Fruit fly (Drosophila melanogaster) whole organism, embryonic: ENCODE results near the gene Lsp1alpha.
A peak's percentile ranks its signal among the peaks of the same experiment; 100 is the strongest.

Experiments used
- Bgb ChIP-seq: fragments of 200-800 bp; sonication (Bioruptor generic); IDR thresholded peaks from 2 replicates; pipeline ENCODE4 v1.3.6; 2022; ENCODE audit warnings: missing biosample characterization, missing genetic modification characterization; ENCODE audit not compliant: partially characterized antibody
- CG10654 ChIP-seq: fragments of 200-800 bp; sonication (Bioruptor generic); optimal IDR thresholded peaks from 2 replicates; lab custom pipeline; 2016; ENCODE audit warnings: missing biosample characterization, missing genetic modification characterization
- CG13424 ChIP-seq: fragments of 200-800 bp; sonication (Bioruptor generic); optimal IDR thresholded peaks from 2 replicates; lab custom pipeline; 2019; ENCODE audit warnings: missing biosample characterization, mild to moderate bottlenecking, missing genetic modification characterization, moderate library complexity
- CG14050 ChIP-seq: fragments of 200-800 bp; sonication (Bioruptor generic); IDR thresholded peaks from 3 replicates; pipeline ENCODE4 v1.3.6; 2022; ENCODE audit warnings: missing biosample characterization, missing genetic modification characterization
- CG15269 ChIP-seq: fragments of 200-800 bp; sonication (Bioruptor generic); optimal IDR thresholded peaks from 2 replicates; lab custom pipeline; 2018; ENCODE audit warnings: missing biosample characterization, mild to moderate bottlenecking, missing genetic modification characterization, moderate library complexity
- CG1602 ChIP-seq: fragments of 200-800 bp; sonication (Bioruptor generic); optimal IDR thresholded peaks from 3 replicates; lab custom pipeline; 2016; ENCODE audit warnings: missing biosample characterization, missing genetic modification characterization
- CG1603 ChIP-seq: fragments of 200-800 bp; sonication (Bioruptor generic); optimal IDR thresholded peaks from 2 replicates; lab custom pipeline; 2019; ENCODE audit warnings: missing biosample characterization, mild to moderate bottlenecking, missing genetic modification characterization, moderate library complexity
- CG17186 ChIP-seq: fragments of 200-800 bp; sonication (Bioruptor generic); optimal IDR thresholded peaks from 3 replicates; lab custom pipeline; 2017; ENCODE audit warnings: missing biosample characterization, missing genetic modification reagents, missing genetic modification characterization
- CG17361 ChIP-seq: fragments of 200-800 bp; sonication (Bioruptor generic); IDR thresholded peaks from 3 replicates; pipeline ENCODE4 v1.3.6; 2022; ENCODE audit warnings: missing biosample characterization, missing genetic modification characterization
- CG1792 ChIP-seq: fragments of 200-800 bp; sonication (Bioruptor generic); optimal IDR thresholded peaks from 2 replicates; lab custom pipeline; 2016; ENCODE audit warnings: missing biosample characterization, missing genetic modification characterization
- CG2129 ChIP-seq: fragments of 200-800 bp; sonication (Bioruptor generic); IDR thresholded peaks from 2 replicates; pipeline ENCODE4 v1.3.6; 2022; ENCODE audit warnings: missing biosample characterization, missing genetic modification characterization; ENCODE audit not compliant: partially characterized antibody
- CG2889 ChIP-seq: fragments of 200-800 bp; sonication (Bioruptor generic); IDR thresholded peaks from 3 replicates; pipeline ENCODE4 v1.3.6; 2022; ENCODE audit warnings: missing biosample characterization, missing genetic modification characterization
- CG30431 ChIP-seq: fragments of 200-800 bp; sonication (Bioruptor generic); optimal IDR thresholded peaks from 2 replicates; lab custom pipeline; 2017; ENCODE audit warnings: missing biosample characterization, missing genetic modification characterization
- CG4360 ChIP-seq: fragments of 200-800 bp; sonication (Bioruptor generic); IDR thresholded peaks from 2 replicates; pipeline ENCODE4 v1.3.6; 2022; ENCODE audit warnings: missing biosample characterization, missing genetic modification characterization
- CG5245 ChIP-seq: fragments of 200-800 bp; sonication (Bioruptor generic); optimal IDR thresholded peaks from 3 replicates; lab custom pipeline; 2016; ENCODE audit warnings: missing biosample characterization, missing genetic modification characterization
- CG7372 ChIP-seq: fragments of 200-800 bp; sonication (Bioruptor generic); IDR thresholded peaks from 2 replicates; pipeline ENCODE4 v1.3.6; 2022; ENCODE audit warnings: missing biosample characterization, missing genetic modification characterization
- CG7928 ChIP-seq: fragments of 200-800 bp; sonication (Bioruptor generic); optimal IDR thresholded peaks from 2 replicates; lab custom pipeline; 2017; ENCODE audit warnings: missing biosample characterization, mild to moderate bottlenecking, missing genetic modification characterization
- CG8089 ChIP-seq: fragments of 200-800 bp; sonication (Bioruptor generic); optimal IDR thresholded peaks from 3 replicates; lab custom pipeline; 2016; ENCODE audit warnings: missing biosample characterization, missing genetic modification characterization
- CG8281 ChIP-seq: fragments of 200-800 bp; sonication (Bioruptor generic); optimal IDR thresholded peaks from 2 replicates; lab custom pipeline; 2018; ENCODE audit warnings: missing biosample characterization, mild to moderate bottlenecking, missing genetic modification characterization, moderate library complexity
- CG9797 ChIP-seq: fragments of 200-800 bp; sonication (Bioruptor generic); optimal IDR thresholded peaks from 3 replicates; lab custom pipeline; 2018; ENCODE audit warnings: missing biosample characterization, mild to moderate bottlenecking, missing genetic modification characterization
- CTCF ChIP-seq: fragments of 200-800 bp; sonication (Bioruptor generic); optimal IDR thresholded peaks from 2 replicates; lab custom pipeline; 2017; ENCODE audit warnings: missing biosample characterization, mild to moderate bottlenecking, missing genetic modification characterization, moderate library complexity
- Dad ChIP-seq: fragments of 200-800 bp; sonication (Bioruptor generic); optimal IDR thresholded peaks from 3 replicates; lab custom pipeline; 2016; ENCODE audit warnings: missing biosample characterization, missing genetic modification characterization
- Deaf1 ChIP-seq: fragments of 200-800 bp; optimal IDR thresholded peaks from 3 replicates; lab custom pipeline; 2019; ENCODE audit warnings: missing biosample characterization, mild to moderate bottlenecking, missing genetic modification characterization, moderate library complexity
- Doc2 ChIP-seq: fragments of 200-800 bp; sonication (Bioruptor generic); IDR thresholded peaks from 2 replicates; pipeline ENCODE4 v1.3.6; 2022; ENCODE audit warnings: missing biosample characterization, missing genetic modification characterization
- Doc3 ChIP-seq: fragments of 200-800 bp; sonication (Bioruptor generic); IDR thresholded peaks from 3 replicates; pipeline ENCODE4 v1.3.6; 2022; ENCODE audit warnings: missing biosample characterization, missing genetic modification characterization; ENCODE audit not compliant: partially characterized antibody
- HLH3B ChIP-seq: fragments of 200-800 bp; sonication (Bioruptor generic); IDR thresholded peaks from 2 replicates; pipeline ENCODE4 v1.3.6; 2022; ENCODE audit warnings: missing biosample characterization, missing genetic modification characterization
- HLHmδ ChIP-seq: fragments of 200-800 bp; sonication (Bioruptor generic); optimal IDR thresholded peaks from 2 replicates; lab custom pipeline; 2018; ENCODE audit warnings: missing biosample characterization, mild to moderate bottlenecking, missing genetic modification characterization, moderate library complexity
- Hmx ChIP-seq: fragments of 200-800 bp; sonication (Bioruptor generic); optimal IDR thresholded peaks from 2 replicates; lab custom pipeline; 2016; ENCODE audit warnings: missing biosample characterization, missing genetic modification characterization
- Mrtf ChIP-seq: fragments of 200-800 bp; sonication (Bioruptor generic); IDR thresholded peaks from 3 replicates; pipeline ENCODE4 v1.3.6; 2022; ENCODE audit warnings: missing biosample characterization, missing genetic modification characterization
- Myb ChIP-seq: fragments of 200-800 bp; sonication (Bioruptor generic); optimal IDR thresholded peaks from 2 replicates; lab custom pipeline; 2016; ENCODE audit warnings: missing biosample characterization, missing genetic modification characterization
- NC2α ChIP-seq: fragments of 200-800 bp; sonication (Bioruptor generic); optimal IDR thresholded peaks from 2 replicates; lab custom pipeline; 2016; ENCODE audit warnings: missing biosample characterization, missing genetic modification characterization
- Rfx ChIP-seq: fragments of 200-800 bp; sonication (Bioruptor generic); IDR thresholded peaks from 2 replicates; pipeline ENCODE4 v1.3.6; 2022; ENCODE audit warnings: missing biosample characterization, missing genetic modification characterization
- esg ChIP-seq: fragments of 200-800 bp; sonication (Bioruptor generic); conservative IDR thresholded peaks from 2 replicates; pipeline ENCODE4 v1.3.6; 2022; ENCODE audit warnings: missing biosample characterization, missing genetic modification characterization
- fd102C ChIP-seq: fragments of 200-800 bp; sonication (Bioruptor generic); optimal IDR thresholded peaks from 2 replicates; lab custom pipeline; 2018; ENCODE audit warnings: missing biosample characterization, mild to moderate bottlenecking, missing genetic modification characterization, moderate library complexity
- gce ChIP-seq: fragments of 200-800 bp; sonication (Bioruptor generic); IDR thresholded peaks from 3 replicates; pipeline ENCODE4 v1.3.6; 2022; ENCODE audit warnings: missing biosample characterization, missing genetic modification characterization
- gt ChIP-seq: fragments of 200-800 bp; sonication (Bioruptor generic); IDR thresholded peaks from 2 replicates; pipeline ENCODE4 v1.3.6; 2022; ENCODE audit warnings: missing biosample characterization, missing genetic modification characterization
- jigr1 ChIP-seq: fragments of 200-800 bp; sonication (Bioruptor generic); IDR thresholded peaks from 3 replicates; pipeline ENCODE4 v1.3.6; 2022; ENCODE audit warnings: missing biosample characterization, missing genetic modification characterization
- kah ChIP-seq: fragments of 200-800 bp; sonication (Bioruptor generic); optimal IDR thresholded peaks from 2 replicates; lab custom pipeline; 2018; ENCODE audit warnings: missing biosample characterization, mild to moderate bottlenecking, missing genetic modification characterization
- kay ChIP-seq: fragments of 200-800 bp; sonication (Bioruptor generic); optimal IDR thresholded peaks from 2 replicates; lab custom pipeline; 2016; ENCODE audit warnings: missing biosample characterization, missing genetic modification characterization
- lov ChIP-seq, 2 experiments: fragments of 200-800 bp in 1 of 2; fragments of >200 bp in 1 of 2; sonication (Bioruptor generic) in 1 of 2; IDR thresholded peaks in 1 of 2; optimal IDR thresholded peaks in 1 of 2; 2 replicates in 1 of 2; 3 replicates in 1 of 2; pipeline versions ENCODE4 v1.3.6 to Lab custom; 2017 to 2022; ENCODE audit warnings: missing biosample characterization in 1 of 2, missing genetic modification characterization in 1 of 2
- org-1 ChIP-seq: fragments of 200-800 bp; sonication (Bioruptor generic); optimal IDR thresholded peaks from 2 replicates; lab custom pipeline; 2017; ENCODE audit warnings: missing biosample characterization, missing genetic modification characterization
- pnt ChIP-seq: fragments of 200-800 bp; sonication (Bioruptor generic); optimal IDR thresholded peaks from 3 replicates; lab custom pipeline; 2016; ENCODE audit warnings: missing biosample characterization, missing genetic modification characterization
- pros ChIP-seq: fragments of 200-800 bp; sonication (Bioruptor generic); optimal IDR thresholded peaks from 3 replicates; lab custom pipeline; 2019; ENCODE audit warnings: missing biosample characterization, mild to moderate bottlenecking, missing genetic modification characterization, moderate library complexity
- schlank ChIP-seq: fragments of 200-800 bp; sonication (Bioruptor generic); optimal IDR thresholded peaks from 2 replicates; lab custom pipeline; 2018; ENCODE audit warnings: missing biosample characterization, mild to moderate bottlenecking, missing genetic modification characterization
- slou ChIP-seq: fragments of 200-800 bp; sonication (Bioruptor generic); optimal IDR thresholded peaks from 3 replicates; lab custom pipeline; 2016; ENCODE audit warnings: missing biosample characterization, missing genetic modification characterization
- tap ChIP-seq: fragments of 200-800 bp; optimal IDR thresholded peaks from 3 replicates; lab custom pipeline; 2019; ENCODE audit warnings: missing biosample characterization, mild to moderate bottlenecking, missing genetic modification characterization, moderate library complexity
- tll ChIP-seq, 2 experiments: fragments of 200-800 bp in 1 of 2; fragments of >200 bp in 1 of 2; sonication (Bioruptor generic) in 1 of 2; optimal IDR thresholded peaks; 2 replicates each; lab custom pipeline; 2017 to 2019; ENCODE audit warnings: missing biosample characterization in 2 of 2, missing genetic modification characterization in 2 of 2, mild to moderate bottlenecking in 1 of 2, moderate library complexity in 1 of 2
- toy ChIP-seq: fragments of 200-800 bp; sonication (Bioruptor generic); IDR thresholded peaks from 2 replicates; pipeline ENCODE4 v1.3.6; 2022; ENCODE audit warnings: missing biosample characterization, missing genetic modification characterization
- trh ChIP-seq: fragments of 200-800 bp; sonication (Bioruptor generic); optimal IDR thresholded peaks from 2 replicates; lab custom pipeline; 2016; ENCODE audit warnings: missing biosample characterization, missing genetic modification characterization
- unc-4 ChIP-seq: fragments of 200-800 bp; sonication (Bioruptor generic); IDR thresholded peaks from 2 replicates; pipeline ENCODE4 v1.3.6; 2022; ENCODE audit warnings: missing biosample characterization, missing genetic modification characterization; ENCODE audit not compliant: partially characterized antibody

The Lsp1alpha gene

dm6 chrX:12462936-12463558 is 27.0 kb upstream of the Lsp1alpha start, which contains the start of the genes Rab40 and CG42258 (continued):
- 0 out of 2 replicates have a peak, but pooled peaks have one; percentile 12 for TF ChIP-seq esg (GFP tag; lab: Robert Waterston, UW)
- no peak for TF ChIP-seq jigr1 (GFP tag; lab: Robert Waterston, UW)
- peak; percentile 62; the same call in 1 of the 2 replicates for TF ChIP-seq unc-4 (GFP tag; lab: Robert Waterston, UW)
- peak; percentile 16 for TF ChIP-seq CG1602 (GFP tag; lab: Kevin White, UChicago)
- peak; percentile 4 for TF ChIP-seq CG9797
- TF ChIP-seq CG5245 = peak; percentile 21
- no peak for TF ChIP-seq CG8281
- no peak for TF ChIP-seq NC2α (GFP tag; lab: Kevin White, UChicago)
- no peak for TF ChIP-seq CG14050 (GFP tag; lab: Robert Waterston, UW)
- no peak for TF ChIP-seq Deaf1 (tag; lab: Kevin White, UChicago)
- TF ChIP-seq kah (GFP tag; lab: Kevin White, UChicago) = no peak
- no peak for TF ChIP-seq tap
- TF ChIP-seq CG7928 (GFP tag; lab: Kevin White, UChicago) = peak; percentile 61
- TF ChIP-seq gt (GFP tag; lab: Robert Waterston, UW) = no peak
- peak; percentile 35 for TF ChIP-seq CG15269 (tag; lab: Kevin White, UChicago)
- TF ChIP-seq pros (GFP tag; lab: Kevin White, UChicago) = no peak
- no peak for TF ChIP-seq CG4360 (GFP tag; lab: Robert Waterston, UW)
- no peak for TF ChIP-seq pnt (GFP tag; lab: Kevin White, UChicago)
- no peak for TF ChIP-seq fd102C (GFP tag; lab: Kevin White, UChicago)
- peak; percentile 33 for TF ChIP-seq CG1603 (tag; lab: Kevin White, UChicago)
- TF ChIP-seq CTCF (GFP tag; lab: Kevin White, UChicago) = no peak
- peak; percentile 24 for TF ChIP-seq Myb (GFP tag; lab: Kevin White, UChicago)
- TF ChIP-seq CG1792 (GFP tag; lab: Kevin White, UChicago) = no peak
- TF ChIP-seq CG8089 = peak; percentile 17
- TF ChIP-seq tll (GFP tag; optimal IDR thresholded peaks at IDR 0.05; lab: Kevin White, UChicago) = no peak
- peak; percentile 21 for TF ChIP-seq slou (GFP tag; lab: Kevin White, UChicago)
- TF ChIP-seq gce (GFP tag; lab: Robert Waterston, UW) = no peak
- TF ChIP-seq Doc3 (GFP tag; lab: Robert Waterston, UW) = peak; percentile 48; the same call in 1 of the 3 replicates
- 0 out of 2 replicates have a peak, but pooled peaks have one; percentile 31 for TF ChIP-seq CG2129 (GFP tag; lab: Robert Waterston, UW)
- no peak for TF ChIP-seq CG30431 (GFP tag; lab: Kevin White, UChicago)
- peak; percentile 19 for TF ChIP-seq CG10654 (GFP tag; lab: Kevin White, UChicago)
- no peak for TF ChIP-seq schlank (tag; lab: Kevin White, UChicago)
- TF ChIP-seq Doc2 = no peak
- TF ChIP-seq CG17186 (GFP tag; lab: Kevin White, UChicago) = peak; percentile 12
- peak; percentile 21 for TF ChIP-seq Dad (GFP tag; lab: Kevin White, UChicago)
- TF ChIP-seq CG17361 (GFP tag; lab: Robert Waterston, UW) = peak; percentile 80
- no peak for TF ChIP-seq kay (GFP tag; lab: Kevin White, UChicago)
- no peak for TF ChIP-seq toy (GFP tag; lab: Robert Waterston, UW)
- peak; percentile 49; the same call in 1 of the 2 replicates for TF ChIP-seq Bgb
- no peak for TF ChIP-seq trh (GFP tag; lab: Kevin White, UChicago)
- TF ChIP-seq CG13424 = peak; percentile 40
- TF ChIP-seq org-1 (GFP tag; lab: Kevin White, UChicago) = no peak
- no peak for TF ChIP-seq HLHmδ
- TF ChIP-seq lov (optimal IDR thresholded peaks at IDR 0.05; lab: Kevin White, UChicago) = no peak
- TF ChIP-seq lov (GFP tag; IDR thresholded peaks at IDR 0.05; lab: Robert Waterston, UW) = no peak
- peak; percentile 3 for TF ChIP-seq Hmx (GFP tag; lab: Kevin White, UChicago)
- no peak for TF ChIP-seq Mrtf (GFP tag; lab: Robert Waterston, UW)
- no peak for TF ChIP-seq HLH3B
- TF ChIP-seq CG7372 (GFP tag; lab: Robert Waterston, UW) = no peak
- TF ChIP-seq CG2889 = no peak
- peak; percentile 47 for TF ChIP-seq Rfx (GFP tag; lab: Robert Waterston, UW)
